Fruit fly (Drosophila melanogaster): ENCODE results near the gene CG4592.

The CG4592 gene

dm6 chr2L:9943521-9943920, 22.1 kb downstream of the CG4592 start (continued):
- no peak for TF ChIP-seq dysf (GFP tag; IDR thresholded peaks at IDR 0.05)
- TF ChIP-seq CG10267 (tag; optimal IDR thresholded peaks at IDR 0.05) = no peak
- no peak for TF ChIP-seq Dip2 (GFP tag; IDR thresholded peaks at IDR 0.05)
- TF ChIP-seq exex (tag; optimal IDR thresholded peaks at IDR 0.05) = peak; percentile 97
- peak; percentile 62; the same call in 1 of the 2 replicates for TF ChIP-seq Atf6 (GFP tag; IDR thresholded peaks at IDR 0.05)
- TF ChIP-seq CG7372 (GFP tag; IDR thresholded peaks at IDR 0.05) = no peak
- TF ChIP-seq crp (GFP tag; optimal IDR thresholded peaks at IDR 0.05) = no peak
- TF ChIP-seq Rx (GFP tag; IDR thresholded peaks at IDR 0.05) = no peak
- no peak for TF ChIP-seq Stat92E (GFP tag; optimal IDR thresholded peaks at IDR 0.05)
- TF ChIP-seq CG4360 (GFP tag; IDR thresholded peaks at IDR 0.05) = no peak
- TF ChIP-seq CG9609 (GFP tag; optimal IDR thresholded peaks at IDR 0.05) = no peak
- TF ChIP-seq dimm (GFP tag; IDR thresholded peaks at IDR 0.05) = no peak
- TF ChIP-seq CG17328 (GFP tag; IDR thresholded peaks at IDR 0.05) = no peak
- TF ChIP-seq dmrt11E (tag; optimal IDR thresholded peaks at IDR 0.05) = no peak
- TF ChIP-seq bsh (GFP tag; optimal IDR thresholded peaks at IDR 0.05) = no peak
- peak; percentile 2 for TF ChIP-seq CG3281 (GFP tag; optimal IDR thresholded peaks at IDR 0.05)
- no peak for TF ChIP-seq wdn (GFP tag; IDR thresholded peaks at IDR 0.05)
- no peak for TF ChIP-seq Dip3 (GFP tag; optimal IDR thresholded peaks at IDR 0.05)
- TF ChIP-seq CG3995 (GFP tag; optimal IDR thresholded peaks at IDR 0.05) = no peak
- TF ChIP-seq PHDP (tag; optimal IDR thresholded peaks at IDR 0.05) = peak; percentile 3
- no peak for TF ChIP-seq tll (GFP tag; optimal IDR thresholded peaks at IDR 0.05)
- TF ChIP-seq hkb (optimal IDR thresholded peaks at IDR 0.05) = no peak
- no peak for TF ChIP-seq hkb (GFP tag; IDR thresholded peaks at IDR 0.05)
- no peak for TF ChIP-seq Six4 (GFP tag; optimal IDR thresholded peaks at IDR 0.05)
- TF ChIP-seq Usf (GFP tag; optimal IDR thresholded peaks at IDR 0.05) = no peak
- TF ChIP-seq CG10462 (GFP tag; optimal IDR thresholded peaks at IDR 0.05) = no peak
- no peak for TF ChIP-seq CG32767 (GFP tag; IDR thresholded peaks at IDR 0.05)
- no peak for TF ChIP-seq vvl (GFP tag; IDR thresholded peaks at IDR 0.05)
- no peak for TF ChIP-seq zen (tag; optimal IDR thresholded peaks at IDR 0.05)
- no peak for TF ChIP-seq Sry-β (GFP tag; optimal IDR thresholded peaks at IDR 0.05)
- no peak for TF ChIP-seq ara (GFP tag; IDR thresholded peaks at IDR 0.05)
- TF ChIP-seq twi (tag; optimal IDR thresholded peaks at IDR 0.05) = no peak
- TF ChIP-seq Opbp (GFP tag; IDR thresholded peaks at IDR 0.05; ENCODE audit: partially characterized antibody) = no peak
- TF ChIP-seq HmgZ (tag; optimal IDR thresholded peaks at IDR 0.05) = peak; percentile 57
- TF ChIP-seq chm (GFP tag; IDR thresholded peaks at IDR 0.05) = no peak
- TF ChIP-seq CG8388 (GFP tag; optimal IDR thresholded peaks at IDR 0.05) = no peak
- no peak for TF ChIP-seq MTF-1 (GFP tag; optimal IDR thresholded peaks at IDR 0.05; ENCODE audit: borderline replicate concordance)
- no peak for TF ChIP-seq CG10321 (GFP tag; IDR thresholded peaks at IDR 0.05)
- peak; percentile 30 for TF ChIP-seq CG13296 (GFP tag; optimal IDR thresholded peaks at IDR 0.05)
- TF ChIP-seq Lhr (GFP tag; optimal IDR thresholded peaks at IDR 0.05) = no peak
- no peak for TF ChIP-seq TFAM (GFP tag; optimal IDR thresholded peaks at IDR 0.05)
- peak; percentile 39 for TF ChIP-seq Deaf1 (tag; optimal IDR thresholded peaks at IDR 0.05)
- no peak for TF ChIP-seq CG1024 (GFP tag; IDR thresholded peaks at IDR 0.05)
- TF ChIP-seq croc (GFP tag; conservative IDR thresholded peaks at IDR 0.05) = no peak
- peak; percentile 50 for TF ChIP-seq mam (GFP tag; optimal IDR thresholded peaks at IDR 0.05)
- no peak for TF ChIP-seq Fer2 (tag; optimal IDR thresholded peaks at IDR 0.05)
- no peak for TF ChIP-seq Hmx (GFP tag; optimal IDR thresholded peaks at IDR 0.05)
- no peak for TF ChIP-seq CG6272 (GFP tag; IDR thresholded peaks at IDR 0.05)
- no peak for TF ChIP-seq emc (GFP tag; optimal IDR thresholded peaks at IDR 0.05)
- peak; percentile 92 for TF ChIP-seq sd (tag; optimal IDR thresholded peaks at IDR 0.05)
- no peak for TF ChIP-seq CG5245 (GFP tag; optimal IDR thresholded peaks at IDR 0.05)
